Fruit fly (Drosophila melanogaster): ENCODE results near the gene Nmnat.

Gene Nmnat

dm6 chr3R:24962470-24962869 is 17.4 kb downstream of the Nmnat start (continued):
- no peak for TF ChIP-seq CG8290 (GFP tag; optimal IDR thresholded peaks at IDR 0.05)
- TF ChIP-seq CG8290 (tag; optimal IDR thresholded peaks at IDR 0.05), result peak in 1 of 2 experiments; percentile 80
- peak; percentile 44; the same call in 1 of the 2 replicates for TF ChIP-seq Doc2 (GFP tag; IDR thresholded peaks at IDR 0.05)
- TF ChIP-seq CG18764 (GFP tag; optimal IDR thresholded peaks at IDR 0.05), result no peak
- TF ChIP-seq CG2120 (GFP tag; optimal IDR thresholded peaks at IDR 0.05), result peak; percentile 76
- peak; percentile 44 for TF ChIP-seq tap (tag; optimal IDR thresholded peaks at IDR 0.05)
- TF ChIP-seq CG9817 (tag; optimal IDR thresholded peaks at IDR 0.05), result peak; percentile 50
- TF ChIP-seq fru (optimal IDR thresholded peaks at IDR 0.05), result no peak
- no peak for TF ChIP-seq ato (GFP tag; IDR thresholded peaks at IDR 0.05; ENCODE audit: partially characterized antibody)
- TF ChIP-seq B-H2 (GFP tag; optimal IDR thresholded peaks at IDR 0.05), result no peak
- peak; percentile 75 for TF ChIP-seq CG17328 (GFP tag; IDR thresholded peaks at IDR 0.05)
- peak; percentile 66 to 72 for TF ChIP-seq dpn (GFP tag; optimal IDR thresholded peaks at IDR 0.05)
- no peak for TF ChIP-seq tna (GFP tag; IDR thresholded peaks at IDR 0.05; ENCODE audit: partially characterized antibody)
- peak; percentile 23 for TF ChIP-seq CG5245 (GFP tag; optimal IDR thresholded peaks at IDR 0.05)
- TF ChIP-seq repo (GFP tag; optimal IDR thresholded peaks at IDR 0.05), result peak; percentile 16
- 0 out of 2 replicates have a peak, but pooled peaks have one; percentile 22 for TF ChIP-seq Taf1 (GFP tag; IDR thresholded peaks at IDR 0.05)
- peak; percentile 45 for TF ChIP-seq CG8388 (GFP tag; optimal IDR thresholded peaks at IDR 0.05)
- TF ChIP-seq Ptx1 (GFP tag; IDR thresholded peaks at IDR 0.05), result peak; percentile 81
- peak; percentile 50 for TF ChIP-seq Ssrp (tag; optimal IDR thresholded peaks at IDR 0.05)
- TF ChIP-seq CkIIα-i1 (GFP tag; IDR thresholded peaks at IDR 0.05), result no peak
- TF ChIP-seq HHEX (GFP tag; optimal IDR thresholded peaks at IDR 0.05), result peak; percentile 60
- peak; percentile 46 for TF ChIP-seq org-1 (GFP tag; optimal IDR thresholded peaks at IDR 0.05)
- no peak for TF ChIP-seq Deaf1 (tag; optimal IDR thresholded peaks at IDR 0.05)
- TF ChIP-seq gsb-n (tag; optimal IDR thresholded peaks at IDR 0.05), result no peak
- TF ChIP-seq tio (GFP tag; optimal IDR thresholded peaks at IDR 0.05), result peak; percentile 36
- no peak for TF ChIP-seq BEAF-32 (GFP tag; optimal IDR thresholded peaks at IDR 0.05)
- TF ChIP-seq sens (GFP tag), result peak; percentile 95
- TF ChIP-seq CG10366 (GFP tag; IDR thresholded peaks at IDR 0.05), result peak; percentile 78
- peak; percentile 37 for TF ChIP-seq Atf3 (GFP tag; optimal IDR thresholded peaks at IDR 0.05)
- no peak for TF ChIP-seq pfk (GFP tag; optimal IDR thresholded peaks at IDR 0.05)
- TF ChIP-seq maf-S (GFP tag; optimal IDR thresholded peaks at IDR 0.05), result peak; percentile 8
- TF ChIP-seq CG2889 (GFP tag; IDR thresholded peaks at IDR 0.05), result peak; percentile 56; the same call in 1 of the 3 replicates
- peak; percentile 55 for TF ChIP-seq caup (GFP tag; optimal IDR thresholded peaks at IDR 0.05; ENCODE audit: severe bottlenecking)
- TF ChIP-seq ERR (GFP tag; optimal IDR thresholded peaks at IDR 0.05), result no peak
- no peak for TF ChIP-seq CG33557 (GFP tag; optimal IDR thresholded peaks at IDR 0.05)
- TF ChIP-seq CG3281 (GFP tag; optimal IDR thresholded peaks at IDR 0.05), result no peak
- peak; percentile 18 for TF ChIP-seq chn (GFP tag; optimal IDR thresholded peaks at IDR 0.05)
- peak; percentile 48; the same call in 1 of the 2 replicates for TF ChIP-seq sens-2 (GFP tag; IDR thresholded peaks at IDR 0.05)
- TF ChIP-seq CG2202 (tag; optimal IDR thresholded peaks at IDR 0.05), result no peak
- no peak for TF ChIP-seq CG7987 (GFP tag; optimal IDR thresholded peaks at IDR 0.05)
- peak; percentile 25 for TF ChIP-seq gcm2 (GFP tag; optimal IDR thresholded peaks at IDR 0.05)
- TF ChIP-seq jumu (GFP tag; optimal IDR thresholded peaks at IDR 0.05), result peak; percentile 49
- TF ChIP-seq H15 (GFP tag; IDR thresholded peaks at IDR 0.05), result peak; percentile 70; the same call in 1 of the 3 replicates
- peak; percentile 20 for TF ChIP-seq kah (GFP tag; optimal IDR thresholded peaks at IDR 0.05)
- TF ChIP-seq dan (GFP tag; IDR thresholded peaks at IDR 0.05), result no peak
- TF ChIP-seq CG9727 (GFP tag; optimal IDR thresholded peaks at IDR 0.05), result peak; percentile 25
- TF ChIP-seq zfh2 (GFP tag; optimal IDR thresholded peaks at IDR 0.05), result peak; percentile 65
- no peak for TF ChIP-seq sc (optimal IDR thresholded peaks at IDR 0.05)
- peak; percentile 17 for TF ChIP-seq sc (GFP tag; optimal IDR thresholded peaks at IDR 0.05)
- no peak for TF ChIP-seq peb (GFP tag; IDR thresholded peaks at IDR 0.05)
- TF ChIP-seq Dip2 (GFP tag; IDR thresholded peaks at IDR 0.05), result no peak
- peak; percentile 29; the same call in 1 of the 3 replicates for TF ChIP-seq croc (GFP tag; conservative IDR thresholded peaks at IDR 0.05)
- no peak for TF ChIP-seq cad (GFP tag; optimal IDR thresholded peaks at IDR 0.05)
